Fruit fly (Drosophila melanogaster) whole organism, embryonic: ENCODE measurements around the gene NFAT.

Source experiments
- Atf6 ChIP-seq: fragments of 200-800 bp; sonication (Bioruptor generic); IDR thresholded peaks from 2 replicates; pipeline ENCODE4 v1.3.6; 2022; ENCODE audit warnings: missing biosample characterization, missing genetic modification characterization
- C15 ChIP-seq: fragments of 200-800 bp; sonication (Bioruptor generic); IDR thresholded peaks from 3 replicates; pipeline ENCODE4 v1.3.6; 2022; ENCODE audit warnings: missing biosample characterization, missing genetic modification characterization
- CG10366 ChIP-seq: fragments of 200-800 bp; sonication (Bioruptor generic); IDR thresholded peaks from 2 replicates; pipeline ENCODE4 v1.3.6; 2022; ENCODE audit warnings: missing biosample characterization, missing genetic modification characterization
- CG10565 ChIP-seq: fragments of 200-800 bp; sonication (Bioruptor generic); optimal IDR thresholded peaks from 3 replicates; lab custom pipeline; 2016; ENCODE audit warnings: missing biosample characterization, mild to moderate bottlenecking, missing genetic modification characterization
- CG11085 ChIP-seq: fragments of 200-800 bp; sonication (Bioruptor generic); IDR thresholded peaks from 2 replicates; pipeline ENCODE4 v1.3.6; 2022; ENCODE audit warnings: missing biosample characterization, missing genetic modification characterization
- CG11247 ChIP-seq: fragments of 200-800 bp; sonication (Bioruptor generic); IDR thresholded peaks from 2 replicates; pipeline ENCODE4 v1.3.6; 2022; ENCODE audit warnings: missing biosample characterization, missing genetic modification characterization
- CG11696 ChIP-seq: fragments of 200-800 bp; sonication (Bioruptor generic); IDR thresholded peaks from 2 replicates; pipeline ENCODE4 v1.3.6; 2022; ENCODE audit warnings: missing biosample characterization, missing genetic modification characterization
- CG12391 ChIP-seq: fragments of 200-800 bp; sonication (Bioruptor generic); optimal IDR thresholded peaks from 3 replicates; lab custom pipeline; 2018; ENCODE audit warnings: missing biosample characterization, mild to moderate bottlenecking, missing genetic modification characterization, moderate library complexity
- CG14014 ChIP-seq: fragments of 200-800 bp; sonication (Bioruptor generic); IDR thresholded peaks from 2 replicates; pipeline ENCODE4 v1.3.6; 2022; ENCODE audit warnings: missing biosample characterization, missing genetic modification characterization
- CG15269 ChIP-seq: fragments of 200-800 bp; sonication (Bioruptor generic); optimal IDR thresholded peaks from 2 replicates; lab custom pipeline; 2018; ENCODE audit warnings: missing biosample characterization, mild to moderate bottlenecking, missing genetic modification characterization, moderate library complexity
- CG1529 ChIP-seq: fragments of 200-800 bp; sonication (Bioruptor generic); optimal IDR thresholded peaks from 3 replicates; lab custom pipeline; 2018; ENCODE audit warnings: missing biosample characterization, missing genetic modification characterization
- CG16779 ChIP-seq: fragments of 200-800 bp; sonication (Bioruptor generic); IDR thresholded peaks from 2 replicates; pipeline ENCODE4 v1.3.6; 2022; ENCODE audit warnings: missing biosample characterization, missing genetic modification characterization
- CG17912 ChIP-seq: fragments of 200-800 bp; sonication (Bioruptor generic); optimal IDR thresholded peaks from 2 replicates; lab custom pipeline; 2018; ENCODE audit warnings: missing biosample characterization, mild to moderate bottlenecking, missing genetic modification characterization
- CG1792 ChIP-seq: fragments of 200-800 bp; sonication (Bioruptor generic); optimal IDR thresholded peaks from 2 replicates; lab custom pipeline; 2016; ENCODE audit warnings: missing biosample characterization, missing genetic modification characterization
- CG31388 ChIP-seq: fragments of 200-800 bp; sonication (Bioruptor generic); optimal IDR thresholded peaks from 2 replicates; lab custom pipeline; 2016; ENCODE audit warnings: missing biosample characterization, missing genetic modification characterization
- CG3407 ChIP-seq: fragments of 200-800 bp; sonication (Bioruptor generic); optimal IDR thresholded peaks from 2 replicates; lab custom pipeline; 2018; ENCODE audit warnings: missing biosample characterization, mild to moderate bottlenecking, missing genetic modification characterization
- CG6254 ChIP-seq: fragments of 200-800 bp; sonication (Bioruptor generic); optimal IDR thresholded peaks from 3 replicates; lab custom pipeline; 2017; ENCODE audit warnings: mild to moderate bottlenecking, missing biosample characterization, missing genetic modification reagents, missing genetic modification characterization
- CG6791 ChIP-seq: fragments of 200-800 bp; sonication (Bioruptor generic); IDR thresholded peaks from 3 replicates; pipeline ENCODE4 v1.3.6; 2022; ENCODE audit warnings: missing biosample characterization, missing genetic modification characterization; ENCODE audit not compliant: partially characterized antibody
- CG7839 ChIP-seq: fragments of 200-800 bp; sonication (Bioruptor generic); optimal IDR thresholded peaks from 3 replicates; lab custom pipeline; 2018; ENCODE audit warnings: missing biosample characterization, mild to moderate bottlenecking, missing genetic modification characterization, moderate library complexity
- CG8388 ChIP-seq: fragments of 200-800 bp; sonication (Bioruptor generic); optimal IDR thresholded peaks from 2 replicates; lab custom pipeline; 2019; ENCODE audit warnings: missing biosample characterization, mild to moderate bottlenecking, missing genetic modification characterization, moderate library complexity
- Dad ChIP-seq: fragments of 200-800 bp; sonication (Bioruptor generic); optimal IDR thresholded peaks from 3 replicates; lab custom pipeline; 2016; ENCODE audit warnings: missing biosample characterization, missing genetic modification characterization
- Dp ChIP-seq: fragments of 200-800 bp; sonication (Bioruptor generic); optimal IDR thresholded peaks from 2 replicates; lab custom pipeline; 2018; ENCODE audit warnings: missing biosample characterization, mild to moderate bottlenecking, missing genetic modification characterization, moderate library complexity
- HLH3B ChIP-seq: fragments of 200-800 bp; sonication (Bioruptor generic); IDR thresholded peaks from 2 replicates; pipeline ENCODE4 v1.3.6; 2022; ENCODE audit warnings: missing biosample characterization, missing genetic modification characterization
- Hr51 ChIP-seq, 2 experiments: fragments of 200-800 bp; sonication (Bioruptor generic); optimal IDR thresholded peaks; 2 replicates in 1 of 2; 3 replicates in 1 of 2; lab custom pipeline; 2016 to 2018; ENCODE audit warnings: missing biosample characterization in 2 of 2, missing genetic modification characterization in 2 of 2, mild to moderate bottlenecking in 1 of 2, moderate library complexity in 1 of 2
- Jarid2 ChIP-seq: fragments of 200-800 bp; sonication (Bioruptor generic); optimal IDR thresholded peaks from 3 replicates; lab custom pipeline; 2017; ENCODE audit warnings: mild to moderate bottlenecking, missing biosample characterization, missing genetic modification reagents, missing genetic modification characterization
- Myb ChIP-seq: fragments of 200-800 bp; sonication (Bioruptor generic); optimal IDR thresholded peaks from 2 replicates; lab custom pipeline; 2016; ENCODE audit warnings: missing biosample characterization, missing genetic modification characterization
- Neu2 ChIP-seq: fragments of 200-800 bp; sonication (Bioruptor generic); optimal IDR thresholded peaks from 3 replicates; lab custom pipeline; 2016; ENCODE audit warnings: missing biosample characterization, missing genetic modification characterization, borderline replicate concordance
- Optix ChIP-seq: fragments of 200-800 bp; sonication (Bioruptor generic); IDR thresholded peaks from 3 replicates; pipeline ENCODE4 v1.3.6; 2022; ENCODE audit warnings: missing biosample characterization, missing genetic modification characterization
- Sry-δ ChIP-seq: fragments of 200-800 bp; sonication (Bioruptor generic); optimal IDR thresholded peaks from 2 replicates; lab custom pipeline; 2016; ENCODE audit warnings: missing biosample characterization, missing genetic modification characterization
- TFAM ChIP-seq: fragments of 200-800 bp; sonication (Bioruptor generic); optimal IDR thresholded peaks from 2 replicates; lab custom pipeline; 2017; ENCODE audit warnings: missing biosample characterization, missing genetic modification characterization, inconsistent platforms
- ase ChIP-seq: fragments of 200-800 bp; sonication (Bioruptor generic); IDR thresholded peaks from 3 replicates; pipeline ENCODE4 v1.3.6; 2022; ENCODE audit warnings: missing biosample characterization, missing genetic modification characterization
- bbx ChIP-seq: fragments of 200-800 bp; sonication (Bioruptor generic); IDR thresholded peaks from 2 replicates; pipeline ENCODE4 v1.3.6; 2022; ENCODE audit warnings: missing biosample characterization, missing genetic modification characterization; ENCODE audit not compliant: partially characterized antibody
- ci ChIP-seq: fragments of 200-800 bp; sonication (Bioruptor generic); IDR thresholded peaks from 3 replicates; pipeline ENCODE4 v1.3.6; 2022; ENCODE audit warnings: missing biosample characterization, missing genetic modification characterization
- dan ChIP-seq: fragments of 200-800 bp; sonication (Bioruptor generic); IDR thresholded peaks from 2 replicates; pipeline ENCODE4 v1.3.6; 2022; ENCODE audit warnings: missing biosample characterization, missing genetic modification characterization
- dmrt99B ChIP-seq: fragments of 200-800 bp; sonication (Bioruptor generic); optimal IDR thresholded peaks from 2 replicates; lab custom pipeline; 2018; ENCODE audit warnings: missing biosample characterization, mild to moderate bottlenecking, missing genetic modification characterization, moderate library complexity
- gem ChIP-seq: fragments of 200-800 bp; sonication (Bioruptor generic); optimal IDR thresholded peaks from 2 replicates; lab custom pipeline; 2019; ENCODE audit warnings: missing biosample characterization, mild to moderate bottlenecking, missing genetic modification characterization, moderate library complexity
- gfzf ChIP-seq: fragments of 200-800 bp; sonication (Bioruptor generic); optimal IDR thresholded peaks from 2 replicates; lab custom pipeline; 2016; ENCODE audit warnings: missing biosample characterization, mild to moderate bottlenecking, missing genetic modification characterization, moderate library complexity
- hth ChIP-seq: fragments of >200 bp; optimal IDR thresholded peaks from 2 replicates; lab custom pipeline; 2017; ENCODE audit warnings: inconsistent platforms
- lab ChIP-seq: fragments of 200-800 bp; sonication (Bioruptor generic); optimal IDR thresholded peaks from 3 replicates; lab custom pipeline; 2017; ENCODE audit warnings: missing biosample characterization, missing genetic modification characterization, mild to moderate bottlenecking, moderate library complexity, missing genetic modification reagents
- lilli ChIP-seq: fragments of 200-800 bp; sonication (Bioruptor generic); optimal IDR thresholded peaks from 3 replicates; lab custom pipeline; 2016; ENCODE audit warnings: missing biosample characterization, missing genetic modification characterization
- lov ChIP-seq, 2 experiments: fragments of 200-800 bp in 1 of 2; fragments of >200 bp in 1 of 2; sonication (Bioruptor generic) in 1 of 2; IDR thresholded peaks in 1 of 2; optimal IDR thresholded peaks in 1 of 2; 2 replicates in 1 of 2; 3 replicates in 1 of 2; pipeline versions ENCODE4 v1.3.6 to Lab custom; 2017 to 2022; ENCODE audit warnings: missing biosample characterization in 1 of 2, missing genetic modification characterization in 1 of 2
- nom ChIP-seq: fragments of 200-800 bp; sonication (Bioruptor generic); optimal IDR thresholded peaks from 2 replicates; lab custom pipeline; 2017; ENCODE audit warnings: missing biosample characterization, missing genetic modification characterization, mild to moderate bottlenecking, moderate library complexity, missing genetic modification reagents
- peb ChIP-seq: fragments of 200-800 bp; sonication (Bioruptor generic); IDR thresholded peaks from 2 replicates; pipeline ENCODE4 v1.3.6; 2022; ENCODE audit warnings: missing biosample characterization, missing genetic modification characterization
- repo ChIP-seq: fragments of 200-800 bp; sonication (Bioruptor generic); optimal IDR thresholded peaks from 2 replicates; lab custom pipeline; 2016; ENCODE audit warnings: missing biosample characterization, missing genetic modification characterization
- sim ChIP-seq: fragments of 200-800 bp; sonication (Bioruptor generic); IDR thresholded peaks from 2 replicates; pipeline ENCODE4 v1.3.6; 2022; ENCODE audit warnings: missing biosample characterization, missing genetic modification characterization
- ssp ChIP-seq: fragments of 200-800 bp; sonication (Bioruptor generic); IDR thresholded peaks from 2 replicates; pipeline ENCODE4 v1.3.6; 2022; ENCODE audit warnings: missing biosample characterization, missing genetic modification characterization
- tio ChIP-seq: fragments of 200-800 bp; sonication (Bioruptor generic); optimal IDR thresholded peaks from 2 replicates; lab custom pipeline; 2017; ENCODE audit warnings: missing biosample characterization, missing genetic modification characterization, inconsistent platforms
- zen ChIP-seq: fragments of 200-800 bp; sonication (Bioruptor generic); optimal IDR thresholded peaks from 3 replicates; lab custom pipeline; 2018; ENCODE audit warnings: missing biosample characterization, mild to moderate bottlenecking, missing genetic modification characterization, moderate library complexity
- zf30C ChIP-seq: fragments of 200-800 bp; sonication (Bioruptor generic); optimal IDR thresholded peaks from 3 replicates; lab custom pipeline; 2018; ENCODE audit warnings: missing biosample characterization, mild to moderate bottlenecking, missing genetic modification characterization
- zfh1 ChIP-seq: fragments of 200-800 bp; sonication (Bioruptor generic); IDR thresholded peaks from 3 replicates; pipeline ENCODE4 v1.3.6; 2022; ENCODE audit warnings: missing biosample characterization, missing genetic modification characterization

Gene NFAT

DNA sequence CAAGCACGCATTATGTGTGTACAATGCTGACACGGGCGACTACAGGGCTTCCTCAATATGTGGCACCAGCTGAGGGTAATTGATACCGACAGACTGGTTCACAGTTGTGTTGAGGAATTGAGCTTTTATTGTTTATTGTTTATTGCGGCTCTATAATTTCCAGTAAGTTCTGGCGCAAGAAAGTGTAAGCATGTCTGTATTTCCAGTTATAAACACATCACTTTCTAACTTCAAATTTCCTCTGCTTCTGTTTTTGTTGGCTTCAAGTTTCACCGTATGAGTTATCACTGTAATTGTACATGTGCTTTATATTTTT is 2.0 kb downstream of the NFAT start (continued):
- no peak for TF ChIP-seq CG3407
- peak; percentile 34 to 82 for TF ChIP-seq Hr51 (GFP tag; optimal IDR thresholded peaks at IDR 0.05; lab: Kevin White, UChicago)
- TF ChIP-seq Dp (GFP tag; lab: Kevin White, UChicago), result no peak
- peak; percentile 45; the same call in 1 of the 2 replicates for TF ChIP-seq CG11696 (GFP tag; lab: Robert Waterston, UW)
- TF ChIP-seq CG15269 (tag; lab: Kevin White, UChicago), result peak; percentile 86
- peak; percentile 31; the same call in 1 of the 3 replicates for TF ChIP-seq Optix (GFP tag; lab: Robert Waterston, UW)
- peak; percentile 84 for TF ChIP-seq CG14014
- no peak for TF ChIP-seq Neu2 (GFP tag; lab: Kevin White, UChicago)
- no peak for TF ChIP-seq bbx (GFP tag; lab: Robert Waterston, UW)
- TF ChIP-seq CG6254, result no peak
- TF ChIP-seq CG11085 (GFP tag; lab: Robert Waterston, UW), result peak; percentile 27; the same call in 1 of the 2 replicates
- TF ChIP-seq CG8388 (GFP tag; lab: Kevin White, UChicago), result peak; percentile 55
- TF ChIP-seq lov (optimal IDR thresholded peaks at IDR 0.05; lab: Kevin White, UChicago), result no peak
- TF ChIP-seq lov (GFP tag; IDR thresholded peaks at IDR 0.05; lab: Robert Waterston, UW), result no peak
- TF ChIP-seq CG12391 (tag; lab: Kevin White, UChicago), result peak; percentile 74
- peak; percentile 23 for TF ChIP-seq Sry-δ (GFP tag; lab: Kevin White, UChicago)
- peak; percentile 88 for TF ChIP-seq lab
- peak; percentile 72 for TF ChIP-seq CG1792 (GFP tag; lab: Kevin White, UChicago)
- TF ChIP-seq TFAM (GFP tag; lab: Kevin White, UChicago), result no peak
- peak; percentile 31 for TF ChIP-seq Jarid2 (GFP tag; lab: Kevin White, UChicago)
- peak; percentile 67 for TF ChIP-seq Myb
- TF ChIP-seq zen, result peak; percentile 9
- peak; percentile 27 for TF ChIP-seq CG17912 (GFP tag; lab: Kevin White, UChicago)
- TF ChIP-seq CG7839 (tag; lab: Kevin White, UChicago), result peak; percentile 82
- peak; percentile 83 for TF ChIP-seq gem (tag; lab: Kevin White, UChicago)
- TF ChIP-seq hth (lab: Kevin White, UChicago), result no peak
- peak; percentile 49 for TF ChIP-seq CG1529 (GFP tag; lab: Kevin White, UChicago)
- TF ChIP-seq lilli (GFP tag; lab: Kevin White, UChicago), result peak; percentile 84
- peak; percentile 64 for TF ChIP-seq CG10366 (GFP tag; lab: Robert Waterston, UW)
- peak; percentile 68 for TF ChIP-seq HLH3B (GFP tag; lab: Robert Waterston, UW)
- TF ChIP-seq ase (GFP tag; lab: Robert Waterston, UW), result 0 out of 3 replicates have a peak, but pooled peaks have one; percentile 60
- no peak for TF ChIP-seq dan (GFP tag; lab: Robert Waterston, UW)
- TF ChIP-seq C15, result peak; percentile 57; the same call in 1 of the 3 replicates
- no peak for TF ChIP-seq gfzf (GFP tag; lab: Kevin White, UChicago)
- TF ChIP-seq zfh1 (GFP tag; lab: Robert Waterston, UW), result peak; percentile 56; the same call in 2 of the 3 replicates
- TF ChIP-seq CG11247 (GFP tag; lab: Robert Waterston, UW), result peak; percentile 71
- peak; percentile 87 for TF ChIP-seq Atf6 (GFP tag; lab: Robert Waterston, UW)
- TF ChIP-seq ssp, result peak; percentile 30; the same call in 1 of the 2 replicates
- no peak for TF ChIP-seq CG10565 (GFP tag; lab: Kevin White, UChicago)
- no peak for TF ChIP-seq CG6791 (GFP tag; lab: Robert Waterston, UW)
- 0 out of 2 replicates have a peak, but pooled peaks have one; percentile 28 for TF ChIP-seq CG16779 (GFP tag; lab: Robert Waterston, UW)
- TF ChIP-seq dmrt99B, result peak; percentile 81
- no peak for TF ChIP-seq tio
- TF ChIP-seq peb (GFP tag; lab: Robert Waterston, UW), result peak; percentile 34; the same call in 1 of the 2 replicates
- TF ChIP-seq ci (GFP tag; lab: Robert Waterston, UW), result peak; percentile 83
- TF ChIP-seq sim (GFP tag; lab: Robert Waterston, UW), result no peak
- TF ChIP-seq repo (GFP tag; lab: Kevin White, UChicago), result peak; percentile 25
- TF ChIP-seq CG31388 (GFP tag; lab: Kevin White, UChicago), result no peak
- no peak for TF ChIP-seq zf30C (GFP tag; lab: Kevin White, UChicago)
- TF ChIP-seq Dad (GFP tag; lab: Kevin White, UChicago), result peak; percentile 66
- TF ChIP-seq nom (GFP tag; lab: Kevin White, UChicago), result no peak
